Fruit fly (Drosophila melanogaster): Measurements from ENCODE around the gene dpy.

DNA sequence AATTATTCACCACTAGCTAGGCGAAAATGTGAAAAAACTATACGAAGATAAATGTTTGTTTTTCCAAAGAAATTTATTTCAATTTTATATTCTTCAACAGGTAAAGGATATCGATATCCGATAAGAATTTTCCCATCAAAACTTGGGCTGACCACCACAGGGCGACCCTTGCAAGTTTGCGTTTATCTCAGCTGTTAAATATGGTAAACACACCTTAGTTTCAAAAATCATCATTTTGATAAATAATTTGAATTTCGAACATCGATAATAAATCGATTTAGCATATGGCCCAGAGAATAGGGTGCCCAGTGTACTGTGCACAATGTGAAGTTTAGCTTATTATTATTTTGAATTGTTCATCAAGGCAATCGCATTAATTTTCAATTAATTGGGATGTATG lies 150.8 kb downstream of the dpy start, which contains the start of the genes CG15443 and Paris:
- TF ChIP-seq CG15336 (GFP tag; IDR thresholded peaks at IDR 0.05) (no peak), Hr39 (GFP tag; optimal IDR thresholded peaks at IDR 0.05) (no peak), CG34406 (GFP tag; optimal IDR thresholded peaks at IDR 0.05) (no peak), spab (GFP tag; optimal IDR thresholded peaks at IDR 0.05) (no peak), Blimp-1 (GFP tag; optimal IDR thresholded peaks at IDR 0.05) (no peak), CG8119 (GFP tag; IDR thresholded peaks at IDR 0.05) (no peak), CG8632 (GFP tag; optimal IDR thresholded peaks at IDR 0.05) (no peak), CG3032 (tag; optimal IDR thresholded peaks at IDR 0.05) (no peak)

Measured in whole organism, prepupa.